Worm (Caenorhabditis elegans) whole organism, L1 larva: ENCODE measurements around the gene pat-4.

Experiments used
- C34B4.2 ChIP-seq: sonication (generic microtip); optimal IDR thresholded peaks from 2 replicates; lab custom pipeline; 2017; ENCODE audit warnings: mild to moderate bottlenecking, missing genetic modification characterization, missing compliant biosample characterization
- dpl-1 ChIP-seq, 3 experiments: fragments of 150-350 bp in 2 of 3; sonication (generic microtip) in 1 of 3; optimal IDR thresholded peaks; 2 replicates each; lab custom pipeline; 2014 to 2017; ENCODE audit warnings: missing biosample characterization in 3 of 3, missing genetic modification characterization in 3 of 3, missing genetic modification reagents in 3 of 3
- elt-2 ChIP-seq: sonication (generic microtip); optimal IDR thresholded peaks from 2 replicates; lab custom pipeline; 2016; ENCODE audit warnings: missing genetic modification characterization, mild to moderate bottlenecking, inconsistent platforms, missing compliant biosample characterization, missing genetic modification reagents
- lir-3 ChIP-seq: sonication (generic microtip); optimal IDR thresholded peaks from 2 replicates; lab custom pipeline; 2016; ENCODE audit warnings: mild to moderate bottlenecking, missing genetic modification characterization, moderate library complexity, missing compliant biosample characterization; ENCODE audit not compliant: poor library complexity
- mdl-1 ChIP-seq, 2 experiments: fragments of 150-350 bp; optimal IDR thresholded peaks; 2 replicates each; lab custom pipeline; 2014 to 2017; ENCODE audit warnings: missing biosample characterization in 2 of 2, missing genetic modification characterization in 2 of 2, inconsistent platforms in 1 of 2
- pax-3 ChIP-seq: fragments of 200-800 bp; sonication (Bioruptor generic); optimal IDR thresholded peaks from 2 replicates; lab custom pipeline; 2018; ENCODE audit warnings: mild to moderate bottlenecking, missing genetic modification characterization, moderate library complexity, missing compliant biosample characterization

DNA sequence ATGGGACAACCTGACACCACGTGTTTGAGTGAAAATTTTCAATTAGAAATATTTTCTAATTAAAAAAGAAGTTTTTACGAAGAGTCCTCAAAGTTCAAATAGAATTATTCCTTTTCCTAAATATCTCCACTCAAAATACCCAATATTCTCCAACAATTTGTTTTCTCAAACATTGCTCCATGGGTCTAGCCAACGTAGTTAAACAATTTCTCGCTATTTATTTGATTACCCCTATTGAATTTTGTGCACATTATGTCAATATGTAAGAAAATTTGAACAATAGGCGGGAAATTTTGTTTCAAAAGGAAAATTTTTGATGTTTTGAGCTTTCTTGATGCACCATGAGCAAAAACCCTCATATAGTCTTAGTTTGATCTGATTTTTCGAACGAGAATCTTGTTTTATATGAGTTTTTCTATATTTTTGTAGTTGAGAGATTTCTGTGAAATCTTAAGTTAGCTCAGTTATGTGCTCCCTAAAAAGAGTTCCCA lies 32.2 kb downstream of the pat-4 start:
- TF ChIP-seq pax-3 (no peak), mdl-1 (tag; optimal IDR thresholded peaks at IDR 0.05; lab: Kevin White, UChicago) (no peak), lir-3 (tag; lab: Kevin White, UChicago) (no peak), C34B4.2 (no peak), elt-2 (tag; lab: Kevin White, UChicago) (no peak), dpl-1 (GFP tag; optimal IDR thresholded peaks at IDR 0.05; lab: Kevin White, UChicago) (no peak)
